Worm (Caenorhabditis elegans) whole organism, early embryonic: ENCODE results near the gene C54E10.10.

ENCODE experiments used
- F13C5.2 ChIP-seq: sonication (generic microtip); optimal IDR thresholded peaks from 2 replicates; lab custom pipeline; 2017; ENCODE audit warnings: mild to moderate bottlenecking, missing genetic modification characterization, inconsistent platforms, missing compliant biosample characterization
- aly-1 ChIP-seq: sonication (generic microtip); optimal IDR thresholded peaks from 2 replicates; lab custom pipeline; 2016; ENCODE audit warnings: missing genetic modification characterization, missing compliant biosample characterization
- ama-1 ChIP-seq: fragments of 150-350 bp; optimal IDR thresholded peaks from 2 replicates; lab custom pipeline; 2014
- ceh-13 ChIP-seq: fragments of 200-800 bp; sonication (Bioruptor generic); optimal IDR thresholded peaks from 2 replicates; lab custom pipeline; 2018; ENCODE audit warnings: mild to moderate bottlenecking, missing genetic modification characterization, missing compliant biosample characterization
- ceh-36 ChIP-seq: sonication (generic microtip); optimal IDR thresholded peaks from 2 replicates; lab custom pipeline; 2016; ENCODE audit warnings: missing genetic modification characterization, inconsistent platforms, missing compliant biosample characterization
- ets-7 ChIP-seq: sonication (generic microtip); optimal IDR thresholded peaks from 2 replicates; lab custom pipeline; 2016; ENCODE audit warnings: missing genotype, missing genetic modification characterization, missing compliant biosample characterization
- flt-1 ChIP-seq: fragments of 200-800 bp; sonication (Bioruptor generic); IDR thresholded peaks from 2 replicates; pipeline ENCODE4 v1.3.6; 2022; ENCODE audit warnings: missing genetic modification characterization, missing compliant biosample characterization
- hmbx-1 ChIP-seq: sonication (generic microtip); optimal IDR thresholded peaks from 2 replicates; lab custom pipeline; 2016; ENCODE audit warnings: mild to moderate bottlenecking, missing genetic modification characterization, missing compliant biosample characterization
- hnd-1 ChIP-seq: sonication (generic microtip); optimal IDR thresholded peaks from 2 replicates; lab custom pipeline; 2016; ENCODE audit warnings: missing genetic modification characterization, missing compliant biosample characterization
- pes-1 ChIP-seq: fragments of 200-800 bp; sonication (Bioruptor generic); IDR thresholded peaks from 2 replicates; pipeline ENCODE4 v1.3.6; 2022; ENCODE audit warnings: missing genetic modification reagents, missing genetic modification characterization, missing compliant biosample characterization
- tbx-11 ChIP-seq: fragments of 200-800 bp; sonication (Bioruptor generic); IDR thresholded peaks from 2 replicates; pipeline ENCODE4 v1.3.6; 2022; ENCODE audit warnings: missing genetic modification characterization, missing compliant biosample characterization
- tbx-37 ChIP-seq: fragments of 200-800 bp; sonication (Bioruptor generic); conservative IDR thresholded peaks from 2 replicates; pipeline ENCODE4 v1.3.6; 2022; ENCODE audit warnings: missing genetic modification reagents, missing genetic modification characterization, missing compliant biosample characterization
- tra-4 ChIP-seq: sonication (generic microtip); optimal IDR thresholded peaks from 2 replicates; lab custom pipeline; 2017; ENCODE audit warnings: missing genetic modification characterization, missing compliant biosample characterization

- no peak for TF ChIP-seq ceh-13 (GFP tag; lab: Kevin White, UChicago)
- TF ChIP-seq tra-4 (tag; lab: Kevin White, UChicago), result no peak
- no peak for TF ChIP-seq pes-1 (GFP tag; lab: Robert Waterston, UW)
- TF ChIP-seq hnd-1, result no peak
- TF ChIP-seq ama-1 (lab: Kevin White, UChicago), result no peak
- TF ChIP-seq aly-1 (tag; lab: Kevin White, UChicago), result no peak
- TF ChIP-seq tbx-37 (GFP tag; lab: Robert Waterston, UW), result no peak
- no peak for TF ChIP-seq hmbx-1
- no peak for TF ChIP-seq ceh-36 (tag; lab: Kevin White, UChicago)
- TF ChIP-seq flt-1 (GFP tag; lab: Robert Waterston, UW), result no peak
- no peak for TF ChIP-seq F13C5.2
- no peak for TF ChIP-seq ets-7
- TF ChIP-seq tbx-11 (GFP tag; lab: Robert Waterston, UW), result no peak
These were observed 39.3 kb upstream of the C54E10.10 start for ce11 chrV:18842468-18842867.
